Worm (Caenorhabditis elegans) whole organism, mixed stage, embryonic: ENCODE measurements around the gene nfya-1.

ENCODE experiments used
- M03D4.4 ChIP-seq: sonication (generic microtip); optimal IDR thresholded peaks from 2 replicates; lab custom pipeline; 2017; ENCODE audit warnings: mild to moderate bottlenecking, missing genetic modification characterization, missing compliant biosample characterization
- ceh-39 ChIP-seq: fragments of 150-350 bp; optimal IDR thresholded peaks from 2 replicates; lab custom pipeline; 2014; ENCODE audit warnings: missing biosample characterization, missing genetic modification characterization
- ceh-43 ChIP-seq: fragments of 200-800 bp; sonication (Bioruptor generic); optimal IDR thresholded peaks from 2 replicates; lab custom pipeline; 2018; ENCODE audit warnings: mild to moderate bottlenecking, missing genetic modification characterization, moderate library complexity, missing compliant biosample characterization
- ces-1 ChIP-seq: fragments of 150-350 bp; optimal IDR thresholded peaks from 2 replicates; lab custom pipeline; 2014; ENCODE audit warnings: missing biosample characterization, missing genetic modification reagents, missing genetic modification characterization
- cnd-1 ChIP-seq: fragments of 200-800 bp; sonication (Bioruptor generic); optimal IDR thresholded peaks from 2 replicates; lab custom pipeline; 2018; ENCODE audit warnings: mild to moderate bottlenecking, missing genetic modification characterization, missing compliant biosample characterization
- drap-1 ChIP-seq: fragments of 200-800 bp; sonication (Bioruptor generic); optimal IDR thresholded peaks from 3 replicates; lab custom pipeline; 2018; ENCODE audit warnings: mild to moderate bottlenecking, missing genetic modification characterization, missing compliant biosample characterization
- elt-1 ChIP-seq: sonication (generic microtip); optimal IDR thresholded peaks from 2 replicates; lab custom pipeline; 2017; ENCODE audit warnings: missing genetic modification characterization, mild to moderate bottlenecking, missing compliant biosample characterization, antibody characterized with exemption, moderate library complexity, borderline replicate concordance; ENCODE audit not compliant: insufficient read depth
- elt-3 ChIP-seq: fragments of 150-350 bp; optimal IDR thresholded peaks from 2 replicates; lab custom pipeline; 2014; ENCODE audit warnings: missing biosample characterization, missing genetic modification characterization
- flh-1 ChIP-seq: fragments of 200-800 bp; sonication (Bioruptor generic); optimal IDR thresholded peaks from 2 replicates; lab custom pipeline; 2018; ENCODE audit warnings: mild to moderate bottlenecking, missing genetic modification characterization, moderate library complexity, missing compliant biosample characterization
- ham-2 ChIP-seq: fragments of 200-800 bp; sonication (Bioruptor generic); optimal IDR thresholded peaks from 2 replicates; lab custom pipeline; 2018; ENCODE audit warnings: mild to moderate bottlenecking, missing genetic modification characterization, missing compliant biosample characterization
- hlh-1 ChIP-seq: fragments of 150-350 bp; optimal IDR thresholded peaks from 2 replicates; lab custom pipeline; 2014; ENCODE audit warnings: missing biosample characterization, missing genetic modification reagents, missing genetic modification characterization
- lin-13 ChIP-seq: fragments of 150-350 bp; optimal IDR thresholded peaks from 2 replicates; lab custom pipeline; 2014; ENCODE audit warnings: missing biosample characterization, missing genetic modification characterization
- lin-32 ChIP-seq: fragments of 200-800 bp; sonication (Bioruptor generic); optimal IDR thresholded peaks from 2 replicates; lab custom pipeline; 2018; ENCODE audit warnings: mild to moderate bottlenecking, missing genetic modification characterization, missing compliant biosample characterization
- lsy-2 ChIP-seq: fragments of 150-350 bp; optimal IDR thresholded peaks from 2 replicates; lab custom pipeline; 2014; ENCODE audit warnings: missing biosample characterization, missing genetic modification characterization
- mep-1 ChIP-seq: fragments of 150-350 bp; optimal IDR thresholded peaks from 2 replicates; lab custom pipeline; 2017; ENCODE audit warnings: missing biosample characterization, missing genetic modification reagents, missing genetic modification characterization, inconsistent platforms
- mls-2 ChIP-seq: sonication (generic microtip); optimal IDR thresholded peaks from 2 replicates; lab custom pipeline; 2016; ENCODE audit warnings: mild to moderate bottlenecking, missing genetic modification characterization, moderate library complexity, missing compliant biosample characterization
- nhr-2 ChIP-seq: fragments of 150-350 bp; optimal IDR thresholded peaks from 2 replicates; lab custom pipeline; 2014; ENCODE audit warnings: missing biosample characterization, missing genetic modification characterization
- nhr-237 ChIP-seq: fragments of 150-350 bp; optimal IDR thresholded peaks from 2 replicates; lab custom pipeline; 2014; ENCODE audit warnings: missing biosample characterization, missing genetic modification characterization
- nhr-28 ChIP-seq: fragments of 150-350 bp; optimal IDR thresholded peaks from 2 replicates; lab custom pipeline; 2014; ENCODE audit warnings: missing biosample characterization, missing genetic modification characterization
- pha-4 ChIP-seq: fragments of 150-350 bp; optimal IDR thresholded peaks from 2 replicates; lab custom pipeline; 2018; ENCODE audit warnings: missing biosample characterization, missing genetic modification reagents, missing genetic modification characterization
- sem-2 ChIP-seq: fragments of 200-800 bp; sonication (Bioruptor generic); optimal IDR thresholded peaks from 2 replicates; lab custom pipeline; 2018; ENCODE audit warnings: mild to moderate bottlenecking, missing genetic modification characterization, missing compliant biosample characterization
- snpc-4 ChIP-seq: fragments of 150-350 bp; optimal IDR thresholded peaks from 2 replicates; lab custom pipeline; 2014; ENCODE audit warnings: missing biosample characterization, missing genetic modification characterization
- sptf-1 ChIP-seq: sonication (generic microtip); optimal IDR thresholded peaks from 2 replicates; lab custom pipeline; 2017; ENCODE audit warnings: mild to moderate bottlenecking, missing genetic modification characterization, moderate library complexity, missing compliant biosample characterization
- tbx-8 ChIP-seq: fragments of 200-800 bp; sonication (Bioruptor generic); optimal IDR thresholded peaks from 2 replicates; lab custom pipeline; 2018; ENCODE audit warnings: mild to moderate bottlenecking, missing genetic modification characterization, moderate library complexity, missing compliant biosample characterization
- unc-120 ChIP-seq: sonication (generic microtip); optimal IDR thresholded peaks from 2 replicates; lab custom pipeline; 2017; ENCODE audit warnings: missing genetic modification characterization, missing compliant biosample characterization; ENCODE audit not compliant: poor library complexity, severe bottlenecking
- unc-39 ChIP-seq: fragments of 150-350 bp; optimal IDR thresholded peaks from 2 replicates; lab custom pipeline; 2014; ENCODE audit warnings: missing biosample characterization, missing genetic modification characterization
- zip-8 ChIP-seq: fragments of 150-350 bp; optimal IDR thresholded peaks from 2 replicates; lab custom pipeline; 2014; ENCODE audit warnings: missing biosample characterization, missing genetic modification characterization
- ztf-11 ChIP-seq: fragments of 150-350 bp; optimal IDR thresholded peaks from 2 replicates; lab custom pipeline; 2014; ENCODE audit warnings: missing biosample characterization, missing genetic modification characterization

nfya-1 gene

DNA sequence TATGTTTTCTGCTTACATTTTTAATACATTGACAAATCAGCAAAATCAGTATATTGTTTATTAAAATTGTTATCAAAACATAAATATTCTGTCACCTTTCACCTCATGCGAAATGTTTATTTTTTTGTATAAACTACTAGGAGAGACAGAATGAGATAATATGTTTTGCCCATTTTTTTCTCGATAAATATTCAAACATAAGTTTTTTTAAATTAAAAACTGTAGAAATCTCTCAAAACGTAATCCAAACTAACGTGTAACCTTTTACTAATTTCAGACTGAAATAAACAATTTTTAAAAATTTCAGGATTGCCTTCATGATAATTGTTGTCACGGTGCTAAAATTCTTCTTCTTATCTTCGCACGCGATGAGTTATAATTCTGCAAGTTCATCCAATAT lies 10.6 kb upstream of the nfya-1 start, which contains the start of gene T08D10.5:
T08D10.5 (plus strand) TSS at position 301 of the 400 bp plus-strand sequence.
- TF ChIP-seq elt-3: no peak
- no peak for TF ChIP-seq ceh-43 (GFP tag; lab: Kevin White, UChicago)
- no peak for TF ChIP-seq unc-120 (tag; lab: Kevin White, UChicago)
- no peak for TF ChIP-seq nhr-237 (tag; lab: Kevin White, UChicago)
- TF ChIP-seq ces-1 (GFP tag; lab: Kevin White, UChicago): no peak
- TF ChIP-seq lin-32: no peak
- TF ChIP-seq snpc-4: no peak
- no peak for TF ChIP-seq ztf-11 (tag; lab: Kevin White, UChicago)
- no peak for TF ChIP-seq mls-2 (tag; lab: Kevin White, UChicago)
- TF ChIP-seq unc-39 (tag; lab: Kevin White, UChicago): no peak
- TF ChIP-seq hlh-1 (tag; lab: Kevin White, UChicago): no peak
- TF ChIP-seq pha-4: no peak
- TF ChIP-seq nhr-2 (tag; lab: Kevin White, UChicago): no peak
- TF ChIP-seq sptf-1 (tag; lab: Kevin White, UChicago): no peak
- TF ChIP-seq mep-1 (tag; lab: Kevin White, UChicago): no peak
- TF ChIP-seq sem-2: no peak
- no peak for TF ChIP-seq M03D4.4
- no peak for TF ChIP-seq elt-1
- TF ChIP-seq, all 35 proteins: peak for 0

DNA sequence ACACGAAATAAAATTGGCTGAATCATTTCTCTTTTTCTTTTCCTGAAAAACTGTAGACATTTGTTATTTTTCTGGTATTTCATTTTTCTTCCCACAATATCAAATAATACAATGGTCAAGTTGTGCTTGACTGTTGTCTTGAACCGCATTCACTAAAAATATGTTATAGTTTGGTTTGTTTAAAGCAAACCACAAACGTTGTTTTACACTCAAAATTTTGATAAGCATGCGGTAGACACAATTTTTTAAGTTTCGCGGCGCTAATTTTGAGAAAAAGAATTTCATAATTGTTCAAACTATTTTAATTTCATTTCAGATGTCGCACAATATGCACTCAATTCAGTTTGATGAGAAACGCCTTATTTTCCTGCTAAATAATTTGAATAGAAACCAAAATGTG lies 8.5 kb upstream of the nfya-1 start, which contains the start of gene T08D10.3:
T08D10.3 (plus strand) TSS at position 301 of the 400 bp plus-strand sequence.
- no peak for TF ChIP-seq nhr-28 (tag; lab: Kevin White, UChicago)
- TF ChIP-seq ceh-43 (GFP tag; lab: Kevin White, UChicago): no peak
- no peak for TF ChIP-seq nhr-237 (tag; lab: Kevin White, UChicago)
- TF ChIP-seq zip-8 (tag; lab: Kevin White, UChicago): no peak

DNA sequence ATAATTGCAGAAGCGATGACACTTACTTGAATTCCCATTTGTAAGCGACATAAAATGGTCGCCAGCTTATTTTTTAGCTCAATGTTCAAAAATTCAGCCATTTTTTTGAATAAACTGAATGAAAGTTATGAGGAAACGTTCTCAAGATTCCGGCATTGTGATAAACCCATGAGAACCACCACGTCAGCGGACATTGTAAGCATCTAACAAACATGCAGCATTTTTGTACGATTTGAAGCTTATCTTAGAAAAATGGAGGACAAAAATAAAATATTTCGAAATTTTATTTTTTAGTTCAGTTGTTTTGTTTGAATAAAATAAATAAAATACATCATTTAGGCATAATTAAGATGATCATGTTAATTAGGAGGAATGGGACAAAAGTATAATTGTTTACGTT lies 6.6 kb upstream of the nfya-1 start, which contains the start of gene T08D10.4:
T08D10.4 (minus strand) TSS at position 101 of the 400 bp plus-strand sequence.
- TF ChIP-seq elt-3: no peak
- no peak for TF ChIP-seq mep-1 (tag; lab: Kevin White, UChicago)
- no peak for TF ChIP-seq tbx-8 (GFP tag; lab: Kevin White, UChicago)
- TF ChIP-seq nhr-237 (tag; lab: Kevin White, UChicago): no peak
- TF ChIP-seq, all 35 proteins: peak for 0

DNA sequence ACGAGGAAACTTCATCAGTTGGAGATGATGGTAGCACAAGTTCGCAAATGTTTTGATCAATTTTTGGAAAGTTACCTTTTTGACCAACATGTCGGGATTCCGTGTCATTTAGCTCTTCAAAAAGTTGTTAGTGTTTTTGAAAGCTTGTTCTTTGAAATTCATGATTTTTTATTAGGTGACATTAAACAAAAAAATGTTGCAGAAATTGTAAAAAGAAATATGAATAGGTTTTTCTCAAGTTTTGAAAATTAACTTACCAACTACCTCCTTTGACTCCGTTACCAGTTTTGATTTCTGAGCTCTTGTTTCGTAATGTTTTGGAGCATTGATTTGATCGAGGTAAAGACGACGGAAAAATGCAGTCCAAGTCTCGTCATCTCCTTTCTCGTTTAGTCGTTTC lies 5.5 kb upstream of the nfya-1 start:
- no peak for TF ChIP-seq zip-8 (tag; lab: Kevin White, UChicago)
- no peak for TF ChIP-seq nhr-2 (tag; lab: Kevin White, UChicago)
- TF ChIP-seq unc-39 (tag; lab: Kevin White, UChicago): no peak
- TF ChIP-seq elt-1: no peak
- TF ChIP-seq pha-4: no peak
- no peak for TF ChIP-seq drap-1 (GFP tag; lab: Kevin White, UChicago)
- no peak for TF ChIP-seq ztf-11 (tag; lab: Kevin White, UChicago)
- TF ChIP-seq, all 35 proteins: peak for 0

DNA sequence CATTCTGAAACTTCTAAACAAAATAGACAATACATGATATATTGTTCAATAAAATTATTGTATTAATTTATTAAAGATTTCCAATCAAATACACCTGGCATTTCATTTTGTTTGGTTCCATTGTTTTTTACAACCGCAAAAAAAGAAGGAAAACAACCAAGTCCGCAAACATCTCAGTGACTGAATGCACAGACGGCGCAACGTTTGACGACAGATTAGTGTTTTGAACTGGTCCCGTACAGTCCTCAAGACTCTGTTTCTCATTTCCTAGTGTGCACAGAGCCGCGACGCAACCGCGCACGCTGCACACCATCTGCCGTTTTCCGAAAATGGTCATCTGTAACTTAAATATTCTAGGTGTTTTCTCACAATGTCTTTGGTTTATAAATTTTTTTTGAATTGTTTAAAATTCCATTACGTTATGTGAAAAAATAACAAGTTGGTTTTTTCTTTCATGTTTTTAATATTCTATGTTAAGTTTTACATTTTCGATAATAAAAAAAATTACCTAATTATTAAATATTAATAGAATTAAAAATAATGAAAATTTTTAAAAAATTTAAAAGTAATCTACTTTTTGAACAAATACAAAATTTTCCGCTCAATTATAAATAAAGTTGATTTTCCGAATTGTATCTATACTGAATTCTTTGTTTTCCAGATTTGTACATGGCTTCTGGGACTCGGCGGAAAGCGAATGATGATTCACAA lies 1.7 kb upstream of the nfya-1 start, which contains the start of gene lsd-1:
lsd-1 (plus strand) TSS at position 661 of the 711 bp plus-strand sequence.
- TF ChIP-seq ces-1 (GFP tag; lab: Kevin White, UChicago) (no peak), mep-1 (tag; lab: Kevin White, UChicago) (peak; percentile 29), lin-32 (peak; percentile 52), ztf-11 (tag; lab: Kevin White, UChicago) (no peak), pha-4 (peak; percentile 1), sem-2 (no peak), flh-1 (GFP tag; lab: Kevin White, UChicago) (no peak), ham-2 (GFP tag; lab: Kevin White, UChicago) (no peak), elt-1 (no peak), lin-13 (tag; lab: Kevin White, UChicago) (peak; percentile 3), ceh-39 (tag; lab: Kevin White, UChicago) (peak; percentile 32), hlh-1 (tag; lab: Kevin White, UChicago) (no peak), cnd-1 (peak; percentile 85), lsy-2 (tag; lab: Kevin White, UChicago) (no peak), unc-39 (tag; lab: Kevin White, UChicago) (no peak)
